Worm (Caenorhabditis elegans) whole organism, young adult: ENCODE results near the gene M05D6.1.
A peak's percentile ranks its signal among the peaks of the same experiment; 100 is the strongest.

Experiments
- B0019.2 ChIP-seq: fragments of 200-800 bp; sonication (Bioruptor generic); conservative IDR thresholded peaks from 2 replicates; pipeline ENCODE4 v1.3.6; 2022; ENCODE audit warnings: missing genetic modification reagents, missing genetic modification characterization, missing compliant biosample characterization
- C06A6.2 ChIP-seq: fragments of 200-800 bp; sonication (Bioruptor generic); conservative IDR thresholded peaks from 2 replicates; pipeline ENCODE4 v1.3.6; 2022; ENCODE audit warnings: missing genetic modification characterization, missing compliant biosample characterization
- D2030.7 ChIP-seq: fragments of 200-800 bp; sonication (Bioruptor generic); IDR thresholded peaks from 2 replicates; pipeline ENCODE4 v1.3.6; 2022; ENCODE audit warnings: missing genetic modification reagents, missing genetic modification characterization, missing compliant biosample characterization
- F10E7.11 ChIP-seq: sonication (generic microtip); optimal IDR thresholded peaks from 2 replicates; lab custom pipeline; 2017; ENCODE audit warnings: mild to moderate bottlenecking, missing genetic modification characterization, moderate library complexity, missing compliant biosample characterization
- F22D6.2 ChIP-seq: sonication (generic microtip); optimal IDR thresholded peaks from 2 replicates; lab custom pipeline; 2016; ENCODE audit warnings: mild to moderate bottlenecking, missing genetic modification characterization, missing compliant biosample characterization
- F37B4.10 ChIP-seq: fragments of 200-800 bp; sonication (Bioruptor generic); IDR thresholded peaks from 2 replicates; pipeline ENCODE4 v1.3.6; 2022; ENCODE audit warnings: missing genetic modification characterization, missing compliant biosample characterization
- F39B2.1 ChIP-seq: fragments of 200-800 bp; sonication (Bioruptor generic); IDR thresholded peaks from 2 replicates; pipeline ENCODE4 v1.3.6; 2022; ENCODE audit warnings: missing genetic modification reagents, missing genetic modification characterization, missing compliant biosample characterization
- F57A8.1 ChIP-seq: fragments of 200-800 bp; sonication (Bioruptor generic); optimal IDR thresholded peaks from 2 replicates; lab custom pipeline; 2018; ENCODE audit warnings: mild to moderate bottlenecking, missing genetic modification characterization, moderate library complexity, missing compliant biosample characterization
- F57C9.4 ChIP-seq: sonication (generic microtip); optimal IDR thresholded peaks from 2 replicates; lab custom pipeline; 2017; ENCODE audit warnings: mild to moderate bottlenecking, missing genetic modification characterization, missing compliant biosample characterization
- T07F8.4 ChIP-seq: sonication (generic microtip); optimal IDR thresholded peaks from 2 replicates; lab custom pipeline; 2016; ENCODE audit warnings: mild to moderate bottlenecking, missing genetic modification characterization, moderate library complexity, missing compliant biosample characterization
- ZK185.1 ChIP-seq: sonication (generic microtip); optimal IDR thresholded peaks from 2 replicates; lab custom pipeline; 2016; ENCODE audit warnings: mild to moderate bottlenecking, missing genetic modification characterization, missing compliant biosample characterization; ENCODE audit not compliant: poor library complexity, severe bottlenecking
- aptf-2 ChIP-seq: fragments of 200-800 bp; sonication (Bioruptor generic); conservative IDR thresholded peaks from 2 replicates; pipeline ENCODE4 v1.3.6; 2022; ENCODE audit warnings: missing genetic modification reagents, missing genetic modification characterization, missing compliant biosample characterization
- attf-6 ChIP-seq: fragments of 200-800 bp; sonication (Bioruptor generic); IDR thresholded peaks from 2 replicates; pipeline ENCODE4 v1.3.6; 2022; ENCODE audit warnings: missing genetic modification reagents, missing genetic modification characterization, missing compliant biosample characterization
- bed-2 ChIP-seq: fragments of 200-800 bp; sonication (Bioruptor generic); IDR thresholded peaks from 2 replicates; pipeline ENCODE4 v1.3.6; 2022; ENCODE audit warnings: missing genetic modification reagents, missing genetic modification characterization, missing compliant biosample characterization
- cebp-1 ChIP-seq, 2 experiments: fragments of 200-800 bp in 1 of 2; sonication (Bioruptor generic) in 1 of 2; sonication (generic microtip) in 1 of 2; IDR thresholded peaks in 1 of 2; optimal IDR thresholded peaks in 1 of 2; 2 replicates each; pipeline versions ENCODE4 v1.3.6 to Lab custom; 2017 to 2022; ENCODE audit warnings: missing compliant biosample characterization in 2 of 2, missing genetic modification characterization in 2 of 2, mild to moderate bottlenecking in 1 of 2, missing genetic modification reagents in 1 of 2, moderate library complexity in 1 of 2
- cebp-2 ChIP-seq: fragments of 200-800 bp; sonication (Bioruptor generic); IDR thresholded peaks from 2 replicates; pipeline ENCODE4 v1.3.6; 2022; ENCODE audit warnings: missing genetic modification characterization, missing compliant biosample characterization
- ceh-40 ChIP-seq: fragments of 200-800 bp; sonication (Bioruptor generic); IDR thresholded peaks from 2 replicates; pipeline ENCODE4 v1.3.6; 2022; ENCODE audit warnings: missing genetic modification characterization, missing compliant biosample characterization
- ceh-58 ChIP-seq: fragments of 200-800 bp; sonication (Bioruptor generic); IDR thresholded peaks from 2 replicates; pipeline ENCODE4 v1.3.6; 2022; ENCODE audit warnings: missing genetic modification characterization, missing compliant biosample characterization
- ceh-91 ChIP-seq: fragments of 200-800 bp; sonication (Bioruptor generic); IDR thresholded peaks from 2 replicates; pipeline ENCODE4 v1.3.6; 2022; ENCODE audit warnings: missing genetic modification reagents, missing genetic modification characterization, missing compliant biosample characterization
- die-1 ChIP-seq: sonication (generic microtip); optimal IDR thresholded peaks from 2 replicates; lab custom pipeline; 2016; ENCODE audit warnings: missing genotype, mild to moderate bottlenecking, missing genetic modification characterization, missing compliant biosample characterization
- dox-1 ChIP-seq: fragments of 200-800 bp; sonication (Bioruptor generic); IDR thresholded peaks from 2 replicates; pipeline ENCODE4 v1.3.6; 2022; ENCODE audit warnings: missing genetic modification reagents, missing genetic modification characterization, missing compliant biosample characterization
- dpl-1 ChIP-seq: fragments of 150-350 bp; optimal IDR thresholded peaks from 2 replicates; lab custom pipeline; 2014; ENCODE audit warnings: missing biosample characterization, missing genetic modification reagents, missing genetic modification characterization
- lag-1 ChIP-seq: fragments of 200-800 bp; sonication (Bioruptor generic); IDR thresholded peaks from 2 replicates; pipeline ENCODE4 v1.3.6; 2022; ENCODE audit warnings: missing genetic modification reagents, missing genetic modification characterization, missing compliant biosample characterization
- let-607 ChIP-seq, 2 experiments: fragments of 200-800 bp in 1 of 2; sonication (Bioruptor generic) in 1 of 2; sonication (generic microtip) in 1 of 2; optimal IDR thresholded peaks; 2 replicates each; lab custom pipeline; 2016 to 2018; ENCODE audit warnings: mild to moderate bottlenecking in 2 of 2, missing compliant biosample characterization in 2 of 2, missing genetic modification characterization in 2 of 2, moderate library complexity in 2 of 2, missing genotype in 1 of 2
- lsy-27 ChIP-seq: sonication (generic microtip); optimal IDR thresholded peaks from 2 replicates; lab custom pipeline; 2017; ENCODE audit warnings: missing genetic modification characterization, mild to moderate bottlenecking, missing compliant biosample characterization, antibody characterized with exemption, missing genotype, borderline replicate concordance; ENCODE audit not compliant: insufficient read depth
- madf-6 ChIP-seq: fragments of 200-800 bp; sonication (Bioruptor generic); IDR thresholded peaks from 2 replicates; pipeline ENCODE4 v1.3.6; 2022; ENCODE audit warnings: missing genetic modification reagents, missing genetic modification characterization, missing compliant biosample characterization
- mxl-1 ChIP-seq: sonication (generic microtip); optimal IDR thresholded peaks from 2 replicates; lab custom pipeline; 2016; ENCODE audit warnings: missing genetic modification characterization, missing compliant biosample characterization
- nhr-120 ChIP-seq: fragments of 200-800 bp; sonication (Bioruptor generic); IDR thresholded peaks from 2 replicates; pipeline ENCODE4 v1.3.6; 2022; ENCODE audit warnings: missing genetic modification characterization, missing compliant biosample characterization
- nhr-179 ChIP-seq: sonication (generic microtip); optimal IDR thresholded peaks from 2 replicates; lab custom pipeline; 2016; ENCODE audit warnings: mild to moderate bottlenecking, missing genetic modification characterization, missing compliant biosample characterization
- nhr-80 ChIP-seq: sonication (generic microtip); optimal IDR thresholded peaks from 2 replicates; lab custom pipeline; 2016; ENCODE audit warnings: missing genetic modification characterization, missing compliant biosample characterization
- nhr-90 ChIP-seq: sonication (generic microtip); optimal IDR thresholded peaks from 2 replicates; lab custom pipeline; 2016; ENCODE audit warnings: missing genotype, mild to moderate bottlenecking, missing genetic modification characterization, missing compliant biosample characterization
- pbrm-1 ChIP-seq: fragments of 200-800 bp; sonication (Bioruptor generic); IDR thresholded peaks from 2 replicates; pipeline ENCODE4 v1.3.6; 2022; ENCODE audit warnings: missing genetic modification reagents, missing genetic modification characterization, missing compliant biosample characterization
- pha-4 ChIP-seq: fragments of 150-350 bp; sonication (generic microtip); optimal IDR thresholded peaks from 2 replicates; lab custom pipeline; 2014; ENCODE audit warnings: missing biosample characterization, missing genetic modification reagents, missing genetic modification characterization
- rpc-1 ChIP-seq, 2 experiments: fragments of 150-350 bp in 1 of 2; sonication (generic microtip) in 1 of 2; optimal IDR thresholded peaks; 2 replicates each; lab custom pipeline; 2014 to 2018; ENCODE audit warnings: missing biosample characterization in 1 of 2, missing genetic modification characterization in 1 of 2, missing genetic modification reagents in 1 of 2, missing genotype in 1 of 2
- sdz-38 ChIP-seq: sonication (generic microtip); optimal IDR thresholded peaks from 2 replicates; lab custom pipeline; 2016; ENCODE audit warnings: missing genotype, missing genetic modification characterization, missing compliant biosample characterization
- sptf-2 ChIP-seq: fragments of 200-800 bp; sonication (Bioruptor generic); optimal IDR thresholded peaks from 2 replicates; lab custom pipeline; 2018; ENCODE audit warnings: mild to moderate bottlenecking, missing genetic modification characterization, missing compliant biosample characterization
- tbx-9 ChIP-seq: sonication (generic microtip); optimal IDR thresholded peaks from 2 replicates; lab custom pipeline; 2016; ENCODE audit warnings: borderline replicate concordance, missing genetic modification characterization, inconsistent platforms, missing compliant biosample characterization
- unc-62 ChIP-seq: fragments of 150-350 bp; optimal IDR thresholded peaks from 2 replicates; lab custom pipeline; 2014; ENCODE audit warnings: missing biosample characterization, missing genetic modification reagents, missing genetic modification characterization
- ztf-22 ChIP-seq: fragments of 200-800 bp; sonication (Bioruptor generic); optimal IDR thresholded peaks from 2 replicates; lab custom pipeline; 2018; ENCODE audit warnings: mild to moderate bottlenecking, missing genetic modification characterization, moderate library complexity, missing compliant biosample characterization

The M05D6.1 gene

ce11 chrII:8508956-8509355 is 33.8 kb upstream of the M05D6.1 start, which contains the start of gene T13H5.1 (continued):
- no peak for TF ChIP-seq dpl-1
- no peak for TF ChIP-seq madf-6 (GFP tag; lab: Robert Waterston, UW)

- no peak for TF ChIP-seq dox-1 (GFP tag; lab: Robert Waterston, UW)
- TF ChIP-seq nhr-80, result peak; percentile 54
- no peak for TF ChIP-seq madf-6 (GFP tag; lab: Robert Waterston, UW)
These were observed 31.6 kb upstream of the M05D6.1 start for ce11 chrII:8506759-8507158.

DNA sequence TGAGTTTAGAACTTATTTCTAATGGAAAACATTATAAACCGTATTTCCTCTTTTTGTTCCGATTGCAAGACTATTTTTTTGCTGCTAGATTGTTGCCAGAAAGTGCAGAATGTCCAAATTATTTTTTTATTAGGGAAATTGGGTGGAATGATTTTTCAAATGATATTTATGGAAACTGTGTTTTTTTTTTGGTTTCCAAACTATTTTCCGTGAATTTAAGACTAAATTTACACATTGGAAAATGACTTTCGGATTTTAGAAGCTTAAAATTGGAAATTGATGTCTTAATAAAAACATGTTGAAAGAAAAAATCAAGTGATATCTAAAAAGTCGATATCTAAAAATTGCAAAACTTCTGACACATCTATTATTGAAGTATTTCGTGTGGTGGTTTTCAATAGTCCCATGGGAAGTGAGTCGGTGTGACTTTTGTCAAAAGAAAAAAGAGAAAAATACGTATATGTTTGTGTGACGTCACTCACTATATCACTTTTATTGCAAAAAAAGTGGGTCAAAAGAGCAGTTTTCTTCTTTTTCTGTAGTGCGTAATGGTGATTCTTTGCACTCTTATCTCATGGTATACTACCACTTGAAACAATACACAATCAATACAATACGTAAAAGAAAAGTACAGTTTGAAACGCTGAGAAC is 29.0 kb upstream of the M05D6.1 start:
- no peak for TF ChIP-seq nhr-90 (tag; lab: Kevin White, UChicago)

DNA sequence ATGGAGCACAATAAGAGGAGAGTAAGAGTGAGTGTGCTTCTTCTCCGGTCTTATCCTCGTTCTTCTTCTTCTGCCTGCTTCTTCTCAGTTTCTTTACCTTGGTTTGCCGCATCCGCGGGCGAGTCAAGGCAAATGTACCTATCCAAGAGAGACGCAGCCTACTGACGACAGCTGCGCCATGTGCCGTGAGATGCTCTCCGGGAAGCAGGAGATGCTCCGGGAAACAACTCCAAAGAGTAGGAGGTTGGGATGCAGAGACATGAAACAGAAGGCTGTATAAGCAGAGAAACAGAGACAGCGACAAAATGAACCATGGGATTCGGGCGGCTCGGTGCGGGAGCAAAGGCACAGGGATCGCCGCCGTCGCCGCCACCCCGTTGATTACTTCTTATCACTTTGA is 23.8 kb upstream of the M05D6.1 start:
- 0 out of 2 replicates have a peak, but pooled peaks have one; percentile 7 for TF ChIP-seq bed-2 (GFP tag; lab: Robert Waterston, UW)
- TF ChIP-seq cebp-1 (GFP tag; IDR thresholded peaks at IDR 0.05; lab: Robert Waterston, UW), result no peak
- peak; percentile 11 for TF ChIP-seq cebp-1 (tag; optimal IDR thresholded peaks at IDR 0.05; lab: Kevin White, UChicago)
- no peak for TF ChIP-seq tbx-9 (tag; lab: Kevin White, UChicago)

ce11 chrII:8498173-8498572 is 23.0 kb upstream of the M05D6.1 start:
- TF ChIP-seq B0019.2 (GFP tag; lab: Robert Waterston, UW), result no peak
- no peak for TF ChIP-seq sptf-2 (GFP tag; lab: Kevin White, UChicago)
- TF ChIP-seq aptf-2 (GFP tag; lab: Robert Waterston, UW), result no peak
- no peak for TF ChIP-seq nhr-120 (GFP tag; lab: Robert Waterston, UW)
- no peak for TF ChIP-seq ztf-22 (GFP tag; lab: Kevin White, UChicago)
- no peak for TF ChIP-seq D2030.7 (GFP tag; lab: Robert Waterston, UW)
- no peak for TF ChIP-seq lsy-27
- TF ChIP-seq die-1 (tag; lab: Kevin White, UChicago), result no peak
- no peak for TF ChIP-seq F57A8.1 (GFP tag; lab: Kevin White, UChicago)
- no peak for TF ChIP-seq unc-62 (GFP tag; lab: Kevin White, UChicago)
- no peak for TF ChIP-seq F22D6.2
- no peak for TF ChIP-seq ceh-40 (GFP tag; lab: Robert Waterston, UW)
- no peak for TF ChIP-seq pbrm-1 (GFP tag; lab: Robert Waterston, UW)
- no peak for TF ChIP-seq cebp-2
- TF ChIP-seq attf-6, result no peak
- TF ChIP-seq F37B4.10 (GFP tag; lab: Robert Waterston, UW), result no peak
- TF ChIP-seq C06A6.2 (GFP tag; lab: Robert Waterston, UW), result no peak
- no peak for TF ChIP-seq ZK185.1 (tag; lab: Kevin White, UChicago)
- no peak for TF ChIP-seq ceh-58 (GFP tag; lab: Robert Waterston, UW)
- no peak for TF ChIP-seq mxl-1 (tag; lab: Kevin White, UChicago)
- TF ChIP-seq, all 124 proteins: peak for 0

DNA sequence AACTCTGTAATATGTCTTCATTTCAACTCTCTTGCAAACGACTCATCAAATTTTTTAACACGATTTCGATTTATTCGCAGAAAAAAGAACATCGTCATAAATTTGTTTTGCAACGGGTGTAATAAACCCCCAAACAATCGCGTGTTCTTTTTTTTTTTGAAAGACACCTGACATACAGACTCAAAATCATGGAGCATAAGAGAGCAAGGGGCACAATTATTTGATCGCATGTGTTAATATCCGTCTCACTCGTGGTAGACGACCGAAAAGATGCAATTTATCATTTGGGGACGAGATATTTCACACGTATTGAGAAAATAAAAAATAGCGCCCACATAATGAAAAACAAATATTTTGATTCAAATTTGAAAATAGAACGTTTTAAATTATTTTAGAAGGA is 21.0 kb upstream of the M05D6.1 start:
- no peak for TF ChIP-seq rpc-1 (optimal IDR thresholded peaks at IDR 0.05; lab: Kevin White, UChicago)
- no peak for TF ChIP-seq rpc-1 (tag; optimal IDR thresholded peaks at IDR 0.05; lab: Kevin White, UChicago)
- no peak for TF ChIP-seq F39B2.1 (GFP tag; lab: Robert Waterston, UW)
- TF ChIP-seq T07F8.4, result no peak
- no peak for TF ChIP-seq F10E7.11 (tag; lab: Kevin White, UChicago)
- no peak for TF ChIP-seq F57C9.4 (tag; lab: Kevin White, UChicago)
- TF ChIP-seq lag-1 (GFP tag; lab: Robert Waterston, UW), result no peak
- no peak for TF ChIP-seq cebp-2
- no peak for TF ChIP-seq ceh-91 (GFP tag; lab: Robert Waterston, UW)
- no peak for TF ChIP-seq die-1 (tag; lab: Kevin White, UChicago)
- no peak for TF ChIP-seq sdz-38
- no peak for TF ChIP-seq let-607 (tag; optimal IDR thresholded peaks at IDR 0.05; lab: Kevin White, UChicago)
- no peak for TF ChIP-seq pha-4 (tag; lab: Kevin White, UChicago)
- no peak for TF ChIP-seq nhr-179 (tag; lab: Kevin White, UChicago)
- TF ChIP-seq, all 124 proteins: peak for 0
